Worm (Caenorhabditis elegans) whole organism, early embryonic: ENCODE data around the gene D2023.4.

ENCODE experiments used
- ama-1 ChIP-seq: fragments of 150-350 bp; optimal IDR thresholded peaks from 2 replicates; lab custom pipeline; 2014
- flt-1 ChIP-seq: fragments of 200-800 bp; sonication (Bioruptor generic); IDR thresholded peaks from 2 replicates; pipeline ENCODE4 v1.3.6; 2022; ENCODE audit warnings: missing genetic modification characterization, missing compliant biosample characterization
- pes-1 ChIP-seq: fragments of 200-800 bp; sonication (Bioruptor generic); IDR thresholded peaks from 2 replicates; pipeline ENCODE4 v1.3.6; 2022; ENCODE audit warnings: missing genetic modification reagents, missing genetic modification characterization, missing compliant biosample characterization
- scrt-1 ChIP-seq: fragments of 200-800 bp; sonication (Bioruptor generic); IDR thresholded peaks from 2 replicates; pipeline ENCODE4 v1.3.6; 2022; ENCODE audit warnings: missing genetic modification characterization, missing compliant biosample characterization
- sea-1 ChIP-seq: fragments of 200-800 bp; sonication (Bioruptor generic); conservative IDR thresholded peaks from 2 replicates; pipeline ENCODE4 v1.3.6; 2022; ENCODE audit warnings: missing genetic modification characterization, missing compliant biosample characterization

DNA sequence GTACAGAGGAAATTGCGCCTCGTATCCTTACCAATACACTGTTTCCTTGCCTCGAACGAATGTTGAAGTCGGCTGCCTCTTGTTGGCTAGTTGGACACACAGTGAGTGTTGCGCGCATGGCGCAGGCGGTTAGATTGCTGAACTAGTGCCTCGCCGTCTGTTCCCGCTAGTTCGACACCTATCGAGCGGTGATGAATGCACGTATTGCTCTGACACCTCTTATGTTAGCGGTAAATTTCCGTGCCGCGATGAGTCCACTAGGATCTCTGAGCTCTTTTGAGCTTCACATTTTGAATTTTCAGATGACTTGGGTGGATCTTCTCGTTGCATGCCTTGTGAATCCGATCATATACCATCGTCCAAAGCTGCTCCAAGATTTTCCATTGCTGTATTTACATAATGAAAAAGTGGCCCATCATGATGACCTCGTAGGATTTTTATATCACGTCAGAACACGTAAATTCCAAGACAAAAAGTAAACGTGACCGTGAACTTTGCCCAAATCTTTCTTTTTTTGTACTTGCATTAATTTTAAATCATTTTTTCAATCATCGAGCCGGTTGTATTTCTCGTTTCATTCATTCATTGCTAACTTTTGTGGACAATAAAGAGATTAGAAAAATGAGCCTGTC is 42.6 kb downstream of the D2023.4 start, which contains the start of gene F55A11.11:
- TF ChIP-seq pes-1 (GFP tag; lab: Robert Waterston, UW) (peak; percentile 96), ama-1 (no peak), scrt-1 (GFP tag; lab: Robert Waterston, UW) (peak; percentile 97), flt-1 (GFP tag; lab: Robert Waterston, UW) (peak; percentile 95), sea-1 (peak; percentile 99)
